Worm (Caenorhabditis elegans) whole organism, L2 larva: ENCODE results near the gene sra-36.

Experiments
- C34F6.9 ChIP-seq: fragments of 150-350 bp; optimal IDR thresholded peaks from 2 replicates; lab custom pipeline; 2014; ENCODE audit warnings: missing biosample characterization, missing genetic modification characterization
- F13H6.1 ChIP-seq: sonication (generic microtip); optimal IDR thresholded peaks from 2 replicates; lab custom pipeline; 2016; ENCODE audit warnings: missing genetic modification characterization, missing compliant biosample characterization
- R02D3.7 ChIP-seq: fragments of 150-350 bp; optimal IDR thresholded peaks from 2 replicates; lab custom pipeline; 2014; ENCODE audit warnings: missing biosample characterization, missing genetic modification characterization
- Y55F3AM.14 ChIP-seq: fragments of 200-800 bp; sonication (Bioruptor generic); optimal IDR thresholded peaks from 2 replicates; lab custom pipeline; 2018; ENCODE audit warnings: mild to moderate bottlenecking, missing genetic modification characterization, missing compliant biosample characterization
- ama-1 ChIP-seq: fragments of 150-350 bp; optimal IDR thresholded peaks from 2 replicates; lab custom pipeline; 2018; ENCODE audit warnings: inconsistent platforms
- blmp-1 ChIP-seq: sonication (generic microtip); optimal IDR thresholded peaks from 2 replicates; lab custom pipeline; 2017; ENCODE audit warnings: missing genetic modification characterization, mild to moderate bottlenecking, missing compliant biosample characterization, antibody characterized with exemption, moderate library complexity; ENCODE audit not compliant: insufficient read depth
- dmd-4 ChIP-seq: sonication (generic microtip); optimal IDR thresholded peaks from 2 replicates; lab custom pipeline; 2017; ENCODE audit warnings: missing biosample characterization, missing genetic modification characterization
- egl-27 ChIP-seq: sonication (generic microtip); optimal IDR thresholded peaks from 3 replicates; lab custom pipeline; 2017; ENCODE audit warnings: missing biosample characterization, missing genetic modification reagents, missing genetic modification characterization
- fos-1 ChIP-seq: fragments of 150-350 bp; optimal IDR thresholded peaks from 2 replicates; lab custom pipeline; 2014; ENCODE audit warnings: missing biosample characterization, missing genetic modification characterization
- gmeb-1 ChIP-seq: fragments of 150-350 bp; optimal IDR thresholded peaks from 2 replicates; lab custom pipeline; 2014; ENCODE audit warnings: missing biosample characterization, missing genetic modification characterization
- lin-13 ChIP-seq: fragments of 150-350 bp; optimal IDR thresholded peaks from 2 replicates; lab custom pipeline; 2014; ENCODE audit warnings: missing biosample characterization, missing genetic modification reagents, missing genetic modification characterization
- lsy-2 ChIP-seq, 2 experiments: fragments of 150-350 bp in 1 of 2; sonication (generic microtip) in 1 of 2; optimal IDR thresholded peaks; 2 replicates each; lab custom pipeline; 2014 to 2017; ENCODE audit warnings: missing biosample characterization in 2 of 2, missing genetic modification characterization in 2 of 2
- nhr-11 ChIP-seq: fragments of 150-350 bp; optimal IDR thresholded peaks from 2 replicates; lab custom pipeline; 2014; ENCODE audit warnings: missing biosample characterization, missing genetic modification characterization
- nhr-129 ChIP-seq: fragments of 150-350 bp; optimal IDR thresholded peaks from 2 replicates; lab custom pipeline; 2014; ENCODE audit warnings: missing biosample characterization, missing genetic modification characterization
- nhr-21 ChIP-seq: fragments of 150-350 bp; optimal IDR thresholded peaks from 2 replicates; lab custom pipeline; 2014; ENCODE audit warnings: missing biosample characterization, missing genetic modification characterization
- nhr-23 ChIP-seq: fragments of 150-350 bp; optimal IDR thresholded peaks from 2 replicates; lab custom pipeline; 2014; ENCODE audit warnings: missing biosample characterization, missing genetic modification reagents, missing genetic modification characterization
- sem-4 ChIP-seq: fragments of 150-350 bp; optimal IDR thresholded peaks from 2 replicates; lab custom pipeline; 2014; ENCODE audit warnings: missing biosample characterization, missing genetic modification reagents, missing genetic modification characterization
- sma-9 ChIP-seq, 2 experiments: fragments of 150-350 bp in 1 of 2; sonication (generic microtip) in 1 of 2; optimal IDR thresholded peaks; 2 replicates each; lab custom pipeline; 2014 to 2016; ENCODE audit warnings: missing genetic modification characterization in 2 of 2, mild to moderate bottlenecking in 1 of 2, missing biosample characterization in 1 of 2, missing compliant biosample characterization in 1 of 2, missing genetic modification reagents in 1 of 2, moderate library complexity in 1 of 2
- snpc-4 ChIP-seq: fragments of 150-350 bp; optimal IDR thresholded peaks from 2 replicates; lab custom pipeline; 2014; ENCODE audit warnings: missing biosample characterization, missing genetic modification characterization
- zag-1 ChIP-seq: fragments of 150-350 bp; optimal IDR thresholded peaks from 2 replicates; lab custom pipeline; 2014; ENCODE audit warnings: missing biosample characterization, missing genetic modification characterization
- ztf-4 ChIP-seq: fragments of 150-350 bp; optimal IDR thresholded peaks from 2 replicates; lab custom pipeline; 2014; ENCODE audit warnings: missing biosample characterization, missing genetic modification characterization

Gene sra-36

DNA sequence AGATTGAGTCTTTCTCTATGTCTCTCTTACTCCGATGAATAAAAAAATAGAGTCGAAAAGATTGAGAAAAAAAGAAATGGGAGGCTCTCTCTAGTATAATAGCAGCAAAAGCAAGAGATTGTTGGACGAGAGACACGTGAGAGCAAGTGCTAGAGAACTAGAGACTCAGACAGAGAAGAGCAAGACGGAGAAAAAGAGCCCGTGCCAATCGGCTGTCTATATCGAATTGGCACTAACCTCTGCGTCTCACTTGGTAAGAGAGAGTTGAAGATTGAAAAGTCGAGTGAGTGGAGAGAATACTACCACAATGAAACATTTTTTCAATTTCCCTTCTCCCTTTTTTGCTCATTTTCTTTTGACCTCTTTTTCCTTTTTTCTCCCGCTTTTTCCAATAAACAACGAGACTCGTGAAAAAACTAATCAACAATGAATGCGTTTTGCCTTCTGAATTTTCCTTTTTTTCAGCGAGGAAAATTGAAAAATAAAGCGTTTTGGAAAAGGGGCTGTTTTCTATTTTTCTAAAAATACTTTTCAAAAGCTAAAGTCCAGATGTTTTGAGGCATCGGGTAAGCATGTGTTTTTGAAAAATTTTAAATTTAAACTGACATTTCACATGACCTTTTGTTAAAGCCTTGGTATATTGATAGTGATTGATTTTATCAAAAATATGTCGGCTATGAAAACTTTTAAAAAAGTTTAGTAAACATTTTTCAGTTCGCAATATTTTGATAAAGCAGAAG, 33.8 kb downstream of the sra-36 start (continued):
- TF ChIP-seq egl-27 (peak; percentile 10), nhr-11 (tag; lab: Kevin White, UChicago) (no peak)
- TF ChIP-seq, all 48 proteins: peak for 16

DNA sequence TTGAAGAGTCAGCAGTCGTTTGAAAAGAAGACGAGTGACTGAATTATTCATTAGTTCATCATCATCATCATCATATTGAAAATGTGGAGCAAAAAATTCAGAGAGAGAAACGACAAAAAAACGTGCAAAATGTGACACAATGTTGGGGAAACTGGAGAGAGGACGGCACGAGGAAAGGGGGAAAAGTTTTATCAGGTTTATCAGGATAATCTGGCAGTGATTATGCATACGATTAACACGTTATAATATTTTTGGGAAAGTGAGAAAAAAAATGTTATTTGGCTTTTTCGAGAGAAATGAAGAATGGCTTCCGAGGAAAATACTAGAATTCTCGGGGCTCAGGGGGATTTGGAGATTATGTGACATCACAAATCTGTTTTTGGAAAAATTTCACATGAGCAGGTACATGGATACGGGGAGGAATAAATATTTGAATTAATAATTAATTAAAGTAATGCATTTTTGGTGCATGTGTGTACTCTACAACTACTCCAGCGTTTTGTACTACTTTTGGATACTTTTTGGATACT, 35.4 kb downstream of the sra-36 start, which contains the start of gene camt-1:
Gene camt-1, minus strand, starts transcription at position 51 of the 530 bp plus-strand sequence.
- TF ChIP-seq nhr-129 (tag; lab: Kevin White, UChicago) (peak; percentile 4), ama-1 (lab: Kevin White, UChicago) (no peak), ztf-4 (tag; lab: Kevin White, UChicago) (no peak)

DNA sequence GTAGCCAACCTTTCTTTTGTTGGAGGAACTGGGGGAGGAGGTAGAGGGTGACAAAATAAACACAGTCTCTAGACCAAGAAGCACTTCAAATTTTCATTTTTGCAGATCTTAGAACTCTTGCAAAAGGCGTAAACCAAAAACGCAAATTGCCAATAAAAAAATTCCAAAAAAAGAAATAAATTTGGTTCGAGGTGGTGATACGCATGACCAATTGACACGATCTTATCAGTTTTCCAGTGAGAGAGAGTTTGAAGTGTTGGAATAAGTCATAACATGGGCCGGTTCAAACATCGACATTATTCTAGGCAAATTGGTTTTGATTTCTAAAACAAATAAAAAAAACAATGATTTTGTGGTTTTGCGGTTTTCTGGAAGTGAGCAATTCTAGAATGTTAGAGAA, 44.7 kb downstream of the sra-36 start:
- TF ChIP-seq gmeb-1 (tag; lab: Kevin White, UChicago) (no peak), fos-1 (peak; percentile 64), nhr-23 (tag; lab: Kevin White, UChicago) (no peak), sem-4 (tag; lab: Kevin White, UChicago) (no peak), nhr-21 (no peak)

DNA sequence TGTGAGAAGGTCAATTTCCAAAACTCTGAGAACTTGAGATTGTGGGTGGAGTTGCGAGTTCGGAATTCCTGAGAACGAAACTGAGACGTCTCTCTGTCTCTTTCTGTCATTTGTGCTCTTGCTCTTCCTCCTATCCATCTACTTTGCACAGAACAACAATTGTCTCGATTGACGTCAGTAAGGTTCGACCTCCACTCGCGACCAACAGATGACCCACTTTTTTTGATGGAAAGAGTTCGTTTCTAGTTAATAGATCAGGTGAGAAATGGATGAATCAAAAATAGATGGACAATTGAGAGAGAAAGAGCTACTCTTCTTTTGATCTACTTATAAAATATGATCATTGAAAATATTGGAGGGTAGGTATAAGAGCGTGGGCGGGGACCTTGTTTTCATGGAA, 46.0 kb downstream of the sra-36 start:
- TF ChIP-seq F13H6.1 (peak; percentile 48), snpc-4 (tag; lab: Kevin White, UChicago) (no peak), lsy-2 (tag; optimal IDR thresholded peaks at IDR 0.05; lab: Kevin White, UChicago) (peak in 1 of 2 experiments; percentile 45), nhr-129 (tag; lab: Kevin White, UChicago) (peak; percentile 71), sma-9 (GFP tag; optimal IDR thresholded peaks at IDR 0.05; lab: Kevin White, UChicago) (peak; percentile 69), sma-9 (tag; optimal IDR thresholded peaks at IDR 0.05; lab: Kevin White, UChicago) (no peak), C34F6.9 (tag; lab: Kevin White, UChicago) (peak; percentile 36)

DNA sequence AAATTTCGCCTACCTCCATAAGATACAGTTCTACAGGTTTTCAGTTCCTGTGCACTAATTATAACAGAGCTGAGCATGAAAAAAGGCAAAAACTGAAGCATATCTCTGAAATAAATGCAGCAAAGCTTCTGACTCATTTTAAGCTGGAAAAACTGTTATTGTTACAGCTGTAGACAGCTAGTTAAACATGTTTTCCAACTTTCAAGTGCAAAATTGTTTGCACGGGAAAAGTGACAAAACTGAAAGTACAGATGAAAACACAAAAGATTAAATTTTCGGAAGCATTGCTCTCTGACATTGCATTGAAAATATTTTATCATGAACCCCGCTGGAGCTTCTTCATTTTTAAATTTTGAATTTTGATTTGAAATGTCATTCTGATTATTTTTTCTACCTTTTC, 49.8 kb downstream of the sra-36 start, which contains the start of gene T05C1.5:
Gene T05C1.5, minus strand, starts transcription at position 101 of the 400 bp plus-strand sequence.
- TF ChIP-seq blmp-1 (tag; lab: Kevin White, UChicago) (no peak), dmd-4 (tag; lab: Kevin White, UChicago) (no peak), sem-4 (tag; lab: Kevin White, UChicago) (no peak), fos-1 (no peak)
- TF ChIP-seq, all 48 proteins: peak for 0

DNA sequence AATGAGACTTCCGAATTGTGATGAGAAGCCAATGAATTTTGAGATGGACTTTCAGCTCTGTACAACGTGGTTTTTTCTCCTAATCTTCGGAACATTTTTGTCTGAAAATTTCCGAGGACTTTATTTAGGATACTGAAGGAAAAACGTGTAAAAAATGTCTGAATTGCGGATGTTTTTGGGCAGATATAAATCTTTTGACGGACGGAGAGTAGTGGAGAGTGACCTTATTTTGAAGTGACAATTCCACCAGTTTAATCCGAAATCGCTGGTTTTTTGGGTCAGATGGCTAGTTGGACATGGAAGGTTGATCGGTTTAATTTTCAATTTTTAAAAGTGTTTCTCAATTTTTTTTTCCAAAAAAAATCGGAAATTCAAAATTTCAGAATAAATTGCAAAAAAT, 51.2 kb downstream of the sra-36 start, which contains the start of gene T05C1.3:
Gene T05C1.3, minus strand, starts transcription at position 101 of the 400 bp plus-strand sequence.
- TF ChIP-seq nhr-23 (tag; lab: Kevin White, UChicago): no peak
- no peak for TF ChIP-seq egl-27
- no peak for TF ChIP-seq R02D3.7 (tag; lab: Kevin White, UChicago)
- no peak for TF ChIP-seq zag-1 (tag; lab: Kevin White, UChicago)
- no peak for TF ChIP-seq fos-1
- no peak for TF ChIP-seq lsy-2 (tag; optimal IDR thresholded peaks at IDR 0.05; lab: Kevin White, UChicago)
- TF ChIP-seq Y55F3AM.14 (GFP tag; lab: Kevin White, UChicago): no peak
- TF ChIP-seq lin-13 (GFP tag; lab: Kevin White, UChicago): no peak
- TF ChIP-seq, all 48 proteins: peak for 0
